Worm (Caenorhabditis elegans) whole organism, early embryonic: Measurements from ENCODE around the gene C27D8.2.

Experiments
- B0310.2 ChIP-seq: sonication (generic microtip); optimal IDR thresholded peaks from 2 replicates; lab custom pipeline; 2016; ENCODE audit warnings: mild to moderate bottlenecking, missing genetic modification characterization, missing compliant biosample characterization
- F13C5.2 ChIP-seq: sonication (generic microtip); optimal IDR thresholded peaks from 2 replicates; lab custom pipeline; 2017; ENCODE audit warnings: mild to moderate bottlenecking, missing genetic modification characterization, inconsistent platforms, missing compliant biosample characterization
- ama-1 ChIP-seq: fragments of 150-350 bp; optimal IDR thresholded peaks from 2 replicates; lab custom pipeline; 2014
- ceh-36 ChIP-seq: sonication (generic microtip); optimal IDR thresholded peaks from 2 replicates; lab custom pipeline; 2016; ENCODE audit warnings: missing genetic modification characterization, inconsistent platforms, missing compliant biosample characterization
- flt-1 ChIP-seq: fragments of 200-800 bp; sonication (Bioruptor generic); IDR thresholded peaks from 2 replicates; pipeline ENCODE4 v1.3.6; 2022; ENCODE audit warnings: missing genetic modification characterization, missing compliant biosample characterization
- hmg-4 ChIP-seq: fragments of 200-800 bp; sonication (Bioruptor generic); optimal IDR thresholded peaks from 2 replicates; lab custom pipeline; 2018; ENCODE audit warnings: mild to moderate bottlenecking, missing genetic modification characterization, missing compliant biosample characterization
- hnd-1 ChIP-seq: sonication (generic microtip); optimal IDR thresholded peaks from 2 replicates; lab custom pipeline; 2016; ENCODE audit warnings: missing genetic modification characterization, missing compliant biosample characterization
- sea-1 ChIP-seq: fragments of 200-800 bp; sonication (Bioruptor generic); conservative IDR thresholded peaks from 2 replicates; pipeline ENCODE4 v1.3.6; 2022; ENCODE audit warnings: missing genetic modification characterization, missing compliant biosample characterization
- tbx-11 ChIP-seq: fragments of 200-800 bp; sonication (Bioruptor generic); IDR thresholded peaks from 2 replicates; pipeline ENCODE4 v1.3.6; 2022; ENCODE audit warnings: missing genetic modification characterization, missing compliant biosample characterization
- tbx-37 ChIP-seq: fragments of 200-800 bp; sonication (Bioruptor generic); conservative IDR thresholded peaks from 2 replicates; pipeline ENCODE4 v1.3.6; 2022; ENCODE audit warnings: missing genetic modification reagents, missing genetic modification characterization, missing compliant biosample characterization
- tra-4 ChIP-seq: sonication (generic microtip); optimal IDR thresholded peaks from 2 replicates; lab custom pipeline; 2017; ENCODE audit warnings: missing genetic modification characterization, missing compliant biosample characterization

DNA sequence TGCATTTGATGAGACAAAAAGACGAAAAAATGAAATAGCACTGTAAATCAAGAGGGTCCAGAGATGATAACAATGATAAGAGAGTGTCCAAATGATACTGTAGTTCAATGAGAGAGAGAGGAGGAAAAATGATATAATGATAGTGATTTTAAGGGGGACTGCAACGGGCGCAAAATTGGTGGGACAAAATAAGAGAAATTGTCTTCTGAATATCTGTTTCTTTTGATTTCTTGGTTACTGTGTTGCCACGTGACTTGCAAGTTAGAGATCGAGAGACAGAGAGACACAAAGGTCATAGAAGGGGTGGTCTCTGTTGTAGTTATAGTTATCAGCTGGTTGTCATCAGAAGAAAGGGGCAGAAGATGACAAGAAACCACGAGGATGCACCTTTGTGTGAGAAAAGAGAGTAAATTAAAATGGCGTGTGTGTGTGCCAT lies 4.9 kb downstream of the C27D8.2 start:
- TF ChIP-seq hmg-4 (GFP tag; lab: Kevin White, UChicago) (no peak), flt-1 (no peak), ama-1 (no peak), B0310.2 (tag; lab: Kevin White, UChicago) (no peak), F13C5.2 (tag; lab: Kevin White, UChicago) (no peak), tbx-11 (GFP tag; lab: Robert Waterston, UW) (no peak), ceh-36 (tag; lab: Kevin White, UChicago) (no peak), tbx-37 (GFP tag; lab: Robert Waterston, UW) (no peak), hnd-1 (tag; lab: Kevin White, UChicago) (no peak), tra-4 (tag; lab: Kevin White, UChicago) (no peak), sea-1 (GFP tag; lab: Robert Waterston, UW) (no peak)
